Fruit fly (Drosophila melanogaster) Kc167 (cell line): ENCODE measurements around the gene CG12241.

Experiments
- h ChIP-seq: fragments of >200 bp; optimal IDR thresholded peaks from 3 replicates; lab custom pipeline; 2018; ENCODE audit warnings: missing external identifiers
- psq ChIP-seq: fragments of >200 bp; optimal IDR thresholded peaks from 2 replicates; lab custom pipeline; 2017; ENCODE audit warnings: missing external identifiers

DNA sequence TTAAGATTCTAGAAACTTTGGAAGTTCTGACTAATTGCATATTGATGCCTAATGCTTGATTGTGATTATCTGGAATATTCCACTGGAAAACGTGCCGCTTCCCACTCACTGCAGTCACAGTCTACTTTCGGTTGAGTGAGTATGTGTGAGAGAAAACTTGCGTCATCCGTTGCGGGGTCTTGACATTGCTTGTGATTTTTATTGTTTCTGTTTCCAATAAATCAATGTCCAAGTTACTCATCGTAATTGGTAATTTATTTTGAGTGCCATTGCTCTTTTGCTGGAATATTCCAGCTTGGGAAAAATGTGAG lies 23.9 kb downstream of the CG12241 start:
- TF ChIP-seq h (no peak), psq (lab: Kevin White, UChicago) (no peak)
